Fruit fly (Drosophila melanogaster) whole organism, prepupa: Measurements from ENCODE around the gene CG11656.
A peak's percentile ranks its signal among the peaks of the same experiment; 100 is the strongest.

Source experiments
- CG11294 ChIP-seq: fragments of 200-800 bp; sonication (Bioruptor generic); IDR thresholded peaks from 2 replicates; pipeline ENCODE4 v1.3.6; 2022; ENCODE audit warnings: missing biosample characterization, missing genetic modification characterization
- CG11762 ChIP-seq: fragments of 200-800 bp; sonication (Bioruptor generic); optimal IDR thresholded peaks from 3 replicates; lab custom pipeline; 2016; ENCODE audit warnings: missing biosample characterization, missing genetic modification characterization; ENCODE audit not compliant: insufficient read depth
- CG11902 ChIP-seq: fragments of 200-800 bp; sonication (Bioruptor generic); optimal IDR thresholded peaks from 3 replicates; lab custom pipeline; 2016; ENCODE audit warnings: missing biosample characterization, missing genetic modification characterization
- CG15336 ChIP-seq: fragments of 200-800 bp; sonication (Bioruptor generic); IDR thresholded peaks from 2 replicates; pipeline ENCODE4 v1.3.6; 2022; ENCODE audit warnings: missing biosample characterization, missing genetic modification characterization
- CG1621 ChIP-seq: fragments of 200-800 bp; sonication (Bioruptor generic); optimal IDR thresholded peaks from 3 replicates; lab custom pipeline; 2018; ENCODE audit warnings: missing biosample characterization, mild to moderate bottlenecking, missing genetic modification characterization
- CG16779 ChIP-seq: fragments of 200-800 bp; sonication (Bioruptor generic); optimal IDR thresholded peaks from 3 replicates; lab custom pipeline; 2017; ENCODE audit warnings: missing biosample characterization, mild to moderate bottlenecking, missing genetic modification characterization
- CG31627 ChIP-seq: fragments of 200-800 bp; sonication (Bioruptor generic); optimal IDR thresholded peaks from 3 replicates; lab custom pipeline; 2016; ENCODE audit warnings: missing biosample characterization, missing genetic modification characterization
- CG32006 ChIP-seq: fragments of 200-800 bp; sonication (Bioruptor generic); optimal IDR thresholded peaks from 3 replicates; lab custom pipeline; 2017; ENCODE audit warnings: missing biosample characterization, mild to moderate bottlenecking, missing genetic modification characterization
- CG3919 ChIP-seq: fragments of 200-800 bp; sonication (Bioruptor generic); optimal IDR thresholded peaks from 3 replicates; lab custom pipeline; 2016; ENCODE audit warnings: missing biosample characterization, missing genetic modification characterization
- CG4318 ChIP-seq: fragments of 200-800 bp; sonication (Bioruptor generic); optimal IDR thresholded peaks from 3 replicates; lab custom pipeline; 2017; ENCODE audit warnings: missing biosample characterization, mild to moderate bottlenecking, missing genetic modification characterization
- CG6163 ChIP-seq: fragments of 200-800 bp; sonication (Bioruptor generic); IDR thresholded peaks from 3 replicates; pipeline ENCODE4 v1.3.6; 2022; ENCODE audit warnings: missing biosample characterization, missing genetic modification characterization
- CG6792 ChIP-seq: fragments of 200-800 bp; sonication (Bioruptor generic); optimal IDR thresholded peaks from 3 replicates; lab custom pipeline; 2016; ENCODE audit warnings: missing biosample characterization, missing genetic modification characterization
- CG6854 ChIP-seq: fragments of 200-800 bp; sonication (Bioruptor generic); optimal IDR thresholded peaks from 2 replicates; lab custom pipeline; 2017; ENCODE audit warnings: missing biosample characterization, mild to moderate bottlenecking, missing genetic modification characterization
- CG7368 ChIP-seq: fragments of 200-800 bp; sonication (Bioruptor generic); optimal IDR thresholded peaks from 3 replicates; lab custom pipeline; 2016; ENCODE audit warnings: missing biosample characterization, missing genetic modification characterization
- CG8119 ChIP-seq: fragments of 200-800 bp; sonication (Bioruptor generic); IDR thresholded peaks from 3 replicates; pipeline ENCODE4 v1.3.6; 2022; ENCODE audit warnings: missing biosample characterization, missing genetic modification characterization
- CG8319 ChIP-seq: fragments of 200-800 bp; sonication (Bioruptor generic); optimal IDR thresholded peaks from 3 replicates; lab custom pipeline; 2016; ENCODE audit warnings: missing biosample characterization, missing genetic modification characterization
- CG8632 ChIP-seq: fragments of 200-800 bp; sonication (Bioruptor generic); optimal IDR thresholded peaks from 3 replicates; lab custom pipeline; 2016; ENCODE audit warnings: missing biosample characterization, missing genetic modification characterization
- Eip75B ChIP-seq: fragments of 200-800 bp; sonication (Bioruptor generic); optimal IDR thresholded peaks from 3 replicates; lab custom pipeline; 2016; ENCODE audit warnings: missing biosample characterization, missing genetic modification characterization
- Eip78C ChIP-seq: fragments of 200-800 bp; sonication (Bioruptor generic); peaks from one replicate; lab custom pipeline; 2016; ENCODE audit warnings: missing biosample characterization, missing genetic modification characterization
- Eip93F ChIP-seq: fragments of 200-800 bp; sonication (Bioruptor generic); optimal IDR thresholded peaks from 2 replicates; lab custom pipeline; 2016; ENCODE audit warnings: missing biosample characterization, mild to moderate bottlenecking, missing genetic modification characterization
- Ets21C ChIP-seq: fragments of 200-800 bp; sonication (Bioruptor generic); optimal IDR thresholded peaks from 3 replicates; lab custom pipeline; 2016; ENCODE audit warnings: missing biosample characterization, missing genetic modification characterization
- Ets96B ChIP-seq: fragments of 200-800 bp; optimal IDR thresholded peaks from 2 replicates; lab custom pipeline; 2019; ENCODE audit warnings: missing biosample characterization, mild to moderate bottlenecking, missing genetic modification characterization, moderate library complexity
- Gug ChIP-seq: fragments of 200-800 bp; sonication (Bioruptor generic); IDR thresholded peaks from 2 replicates; pipeline ENCODE4 v1.3.6; 2022; ENCODE audit warnings: missing biosample characterization, missing genetic modification characterization
- Hr38 ChIP-seq: sonication (Bioruptor generic); optimal IDR thresholded peaks from 2 replicates; lab custom pipeline; 2016; ENCODE audit warnings: missing biosample characterization, missing genetic modification characterization
- Lpt ChIP-seq: fragments of 200-800 bp; sonication (Bioruptor generic); optimal IDR thresholded peaks from 3 replicates; lab custom pipeline; 2016; ENCODE audit warnings: missing biosample characterization, missing genetic modification characterization
- Smox ChIP-seq: fragments of 200-800 bp; sonication (Bioruptor generic); optimal IDR thresholded peaks from 3 replicates; lab custom pipeline; 2016; ENCODE audit warnings: missing biosample characterization, missing genetic modification characterization
- Sox14 ChIP-seq: fragments of 200-800 bp; sonication (Bioruptor generic); optimal IDR thresholded peaks from 3 replicates; lab custom pipeline; 2016; ENCODE audit warnings: missing biosample characterization, missing genetic modification characterization
- achi ChIP-seq: fragments of 200-800 bp; sonication (Bioruptor generic); optimal IDR thresholded peaks from 3 replicates; lab custom pipeline; 2016; ENCODE audit warnings: missing biosample characterization, missing genetic modification characterization
- cyc ChIP-seq: fragments of 200-800 bp; sonication (Bioruptor generic); optimal IDR thresholded peaks from 3 replicates; lab custom pipeline; 2016; ENCODE audit warnings: missing biosample characterization, missing genetic modification characterization
- dac ChIP-seq: fragments of 200-800 bp; sonication (Bioruptor generic); optimal IDR thresholded peaks from 2 replicates; lab custom pipeline; 2017; ENCODE audit warnings: missing biosample characterization, mild to moderate bottlenecking, missing genetic modification characterization
- dsx ChIP-seq: fragments of 200-800 bp; optimal IDR thresholded peaks from 3 replicates; lab custom pipeline; 2019; ENCODE audit warnings: missing biosample characterization, mild to moderate bottlenecking, missing genetic modification characterization, moderate library complexity; ENCODE audit not compliant: poor library complexity, severe bottlenecking
- eg ChIP-seq: fragments of 200-800 bp; sonication (Bioruptor generic); IDR thresholded peaks from 3 replicates; pipeline ENCODE4 v1.3.6; 2022; ENCODE audit warnings: missing biosample characterization, missing genetic modification characterization
- esn ChIP-seq: fragments of 200-800 bp; sonication (Bioruptor generic); optimal IDR thresholded peaks from 2 replicates; lab custom pipeline; 2016; ENCODE audit warnings: missing biosample characterization, mild to moderate bottlenecking, missing genetic modification characterization, moderate library complexity
- fkh ChIP-seq: fragments of 200-800 bp; sonication (Bioruptor generic); optimal IDR thresholded peaks from 3 replicates; lab custom pipeline; 2017; ENCODE audit warnings: missing biosample characterization, mild to moderate bottlenecking, missing genetic modification characterization, moderate library complexity
- net ChIP-seq: fragments of 200-800 bp; sonication (Bioruptor generic); optimal IDR thresholded peaks from 3 replicates; lab custom pipeline; 2016; ENCODE audit warnings: missing biosample characterization, missing genetic modification characterization
- pdm3 ChIP-seq: fragments of 200-800 bp; sonication (Bioruptor generic); optimal IDR thresholded peaks from 3 replicates; lab custom pipeline; 2016; ENCODE audit warnings: missing biosample characterization, missing genetic modification characterization
- spab ChIP-seq: fragments of 200-800 bp; sonication (Bioruptor generic); optimal IDR thresholded peaks from 2 replicates; lab custom pipeline; 2017; ENCODE audit warnings: missing biosample characterization, mild to moderate bottlenecking, missing genetic modification characterization, missing genetic modification reagents
- ss ChIP-seq, 2 experiments: fragments of 200-800 bp; sonication (Bioruptor generic); optimal IDR thresholded peaks; 2 replicates in 1 of 2; 3 replicates in 1 of 2; lab custom pipeline; 2017 to 2018; ENCODE audit warnings: mild to moderate bottlenecking in 2 of 2, missing biosample characterization in 2 of 2, missing genetic modification characterization in 2 of 2, moderate library complexity in 1 of 2
- svp ChIP-seq: fragments of 200-800 bp; sonication (Bioruptor generic); peaks from one replicate; lab custom pipeline; 2016; ENCODE audit warnings: missing biosample characterization, missing genetic modification characterization
- topi ChIP-seq: fragments of 200-800 bp; sonication (Bioruptor generic); optimal IDR thresholded peaks from 3 replicates; lab custom pipeline; 2016; ENCODE audit warnings: missing biosample characterization, missing genetic modification characterization
- vri ChIP-seq: fragments of 200-800 bp; sonication (Bioruptor generic); optimal IDR thresholded peaks from 3 replicates; lab custom pipeline; 2016; ENCODE audit warnings: missing biosample characterization, mild to moderate bottlenecking, missing genetic modification characterization

Gene CG11656

DNA sequence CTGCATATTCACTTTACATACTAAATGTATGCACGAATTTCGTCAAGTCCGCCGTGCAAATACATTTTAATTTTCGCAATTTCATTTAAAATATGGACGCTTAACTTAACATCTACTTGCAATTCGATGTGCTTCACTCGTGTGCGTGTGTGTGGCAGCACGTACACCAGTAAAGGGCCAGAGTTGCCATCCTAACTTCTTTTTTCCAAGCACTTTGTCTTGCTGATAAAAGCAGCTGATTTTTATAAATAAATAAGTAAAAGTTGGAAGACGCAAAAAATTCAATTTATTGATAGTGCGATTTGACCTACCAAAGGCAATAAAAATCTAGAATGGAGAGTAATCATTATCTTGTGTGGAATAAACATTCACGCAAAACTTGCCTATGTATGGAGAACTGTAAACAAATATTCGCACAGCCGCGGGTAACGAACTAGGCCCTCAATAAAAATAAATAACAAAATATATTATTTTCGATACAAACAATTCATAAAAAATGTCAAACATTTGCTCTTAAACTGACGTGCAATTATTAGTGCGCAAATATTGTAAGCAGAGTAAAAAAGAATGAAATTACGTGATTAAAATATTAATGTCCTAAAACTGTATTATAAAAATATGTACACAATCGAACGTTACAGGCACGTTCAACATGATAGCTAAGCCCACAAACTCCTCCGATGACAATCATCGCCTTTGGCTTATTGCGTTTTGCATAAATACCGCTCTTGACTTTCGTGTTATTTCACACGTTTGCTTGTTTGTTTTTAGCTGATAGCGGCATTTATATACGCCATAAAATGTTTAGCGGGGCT, 27.3 kb upstream of the CG11656 start (continued):
- TF ChIP-seq cyc (GFP tag; lab: Kevin White, UChicago) (peak; percentile 31), Sox14 (peak; percentile 30), CG8319 (GFP tag; lab: Kevin White, UChicago) (no peak), esn (peak; percentile 60), pdm3 (GFP tag; lab: Kevin White, UChicago) (peak; percentile 75), Gug (GFP tag; lab: Robert Waterston, UW) (peak; percentile 62), Lpt (peak; percentile 55), CG11294 (GFP tag; lab: Robert Waterston, UW) (0 out of 2 replicates have a peak, but pooled peaks have one; percentile 17), CG6163 (GFP tag; lab: Robert Waterston, UW) (peak; percentile 67), vri (GFP tag; lab: Kevin White, UChicago) (peak; percentile 44), net (GFP tag; lab: Kevin White, UChicago) (peak; percentile 59), CG1621 (tag; lab: Kevin White, UChicago) (peak; percentile 29), CG8119 (GFP tag; lab: Robert Waterston, UW) (peak; percentile 71), dac (GFP tag; lab: Kevin White, UChicago) (peak; percentile 25), CG7368 (GFP tag; lab: Kevin White, UChicago) (no peak), dsx (peak; percentile 44), CG4318 (GFP tag; lab: Kevin White, UChicago) (peak; percentile 68), Smox (peak; percentile 46)
- TF ChIP-seq, all 60 proteins: peak for 49

- TF ChIP-seq achi (GFP tag; lab: Kevin White, UChicago) (no peak), CG32006 (no peak), CG3919 (GFP tag; lab: Kevin White, UChicago) (no peak), Sox14 (no peak), Eip78C (no peak), CG4318 (GFP tag; lab: Kevin White, UChicago) (no peak), CG6792 (no peak), CG16779 (tag; lab: Kevin White, UChicago) (no peak), CG1621 (tag; lab: Kevin White, UChicago) (no peak), CG6854 (GFP tag; lab: Kevin White, UChicago) (no peak), vri (GFP tag; lab: Kevin White, UChicago) (peak; percentile 36), CG7368 (GFP tag; lab: Kevin White, UChicago) (no peak), fkh (peak; percentile 45), Ets96B (tag; lab: Kevin White, UChicago) (no peak), svp (GFP tag; lab: Kevin White, UChicago) (peak; percentile 36), CG11902 (GFP tag; lab: Kevin White, UChicago) (no peak), Ets21C (no peak), topi (GFP tag; lab: Kevin White, UChicago) (no peak), ss (GFP tag; optimal IDR thresholded peaks at IDR 0.05; lab: Kevin White, UChicago) (no peak), CG11762 (GFP tag; lab: Kevin White, UChicago) (no peak), CG15336 (GFP tag; lab: Robert Waterston, UW) (peak; percentile 41; the same call in 1 of the 2 replicates), eg (GFP tag; lab: Robert Waterston, UW) (peak; percentile 55; the same call in 2 of the 3 replicates), dac (GFP tag; lab: Kevin White, UChicago) (no peak), CG6163 (GFP tag; lab: Robert Waterston, UW) (no peak), pdm3 (GFP tag; lab: Kevin White, UChicago) (no peak), spab (GFP tag; lab: Kevin White, UChicago) (no peak), CG31627 (GFP tag; lab: Kevin White, UChicago) (no peak), Eip93F (GFP tag; lab: Kevin White, UChicago) (no peak), CG8632 (GFP tag; lab: Kevin White, UChicago) (no peak), CG8119 (GFP tag; lab: Robert Waterston, UW) (peak; percentile 13; the same call in 1 of the 3 replicates), Hr38 (no peak), CG8319 (GFP tag; lab: Kevin White, UChicago) (no peak), Eip75B (GFP tag; lab: Kevin White, UChicago) (no peak), Gug (GFP tag; lab: Robert Waterston, UW) (no peak)
Measured at dm6 chr3R:12982982-12983633, 26.6 kb upstream of the CG11656 start.
